Worm (Caenorhabditis elegans) whole organism, L4 larva: Measurements from ENCODE around the gene nhr-54.
A peak's percentile ranks its signal among the peaks of the same experiment; 100 is the strongest.

Experiments used
- D1046.2 ChIP-seq: fragments of 200-800 bp; sonication (Bioruptor generic); IDR thresholded peaks from 2 replicates; pipeline ENCODE4 v1.3.6; 2022; ENCODE audit warnings: missing genetic modification characterization, missing compliant biosample characterization
- F10B5.3 ChIP-seq: sonication (generic microtip); optimal IDR thresholded peaks from 2 replicates; lab custom pipeline; 2016; ENCODE audit warnings: mild to moderate bottlenecking, missing genetic modification characterization, missing compliant biosample characterization
- F49E8.2 ChIP-seq: sonication (generic microtip); optimal IDR thresholded peaks from 2 replicates; lab custom pipeline; 2016; ENCODE audit warnings: missing compliant biosample characterization, mild to moderate bottlenecking, missing genetic modification characterization, borderline replicate concordance
- T26A8.4 ChIP-seq: fragments of 200-800 bp; sonication (Bioruptor generic); IDR thresholded peaks from 2 replicates; pipeline ENCODE4 v1.3.6; 2022; ENCODE audit warnings: missing genetic modification characterization, missing compliant biosample characterization
- Y105C5A.15 ChIP-seq: fragments of 200-800 bp; sonication (Bioruptor generic); IDR thresholded peaks from 2 replicates; pipeline ENCODE4 v1.3.6; 2022; ENCODE audit warnings: missing genetic modification characterization, missing compliant biosample characterization
- ZK337.2 ChIP-seq: fragments of 200-800 bp; sonication (Bioruptor generic); IDR thresholded peaks from 2 replicates; pipeline ENCODE4 v1.3.6; 2022; ENCODE audit warnings: missing genetic modification reagents, missing genetic modification characterization, missing compliant biosample characterization
- ZK546.5 ChIP-seq, 2 experiments: sonication (generic microtip); optimal IDR thresholded peaks; 2 replicates each; lab custom pipeline; 2017; ENCODE audit warnings: missing biosample characterization in 2 of 2, missing genetic modification characterization in 2 of 2
- aly-2 ChIP-seq: sonication (generic microtip); optimal IDR thresholded peaks from 2 replicates; lab custom pipeline; 2018; ENCODE audit warnings: missing biosample characterization, missing genetic modification characterization
- ceh-20 ChIP-seq: fragments of 200-800 bp; sonication (Bioruptor generic); IDR thresholded peaks from 2 replicates; pipeline ENCODE4 v1.3.6; 2022; ENCODE audit warnings: missing genetic modification reagents, missing genetic modification characterization, missing compliant biosample characterization
- ceh-28 ChIP-seq: fragments of 150-350 bp; optimal IDR thresholded peaks from 2 replicates; lab custom pipeline; 2014; ENCODE audit warnings: missing biosample characterization, missing genetic modification reagents, missing genetic modification characterization
- ceh-32 ChIP-seq: sonication (generic microtip); optimal IDR thresholded peaks from 2 replicates; lab custom pipeline; 2016; ENCODE audit warnings: mild to moderate bottlenecking, missing genetic modification characterization, missing compliant biosample characterization; ENCODE audit not compliant: poor library complexity
- ceh-62 ChIP-seq: sonication (generic microtip); optimal IDR thresholded peaks from 2 replicates; lab custom pipeline; 2017; ENCODE audit warnings: missing biosample characterization, missing genetic modification characterization
- ceh-82 ChIP-seq: sonication (generic microtip); optimal IDR thresholded peaks from 2 replicates; lab custom pipeline; 2017; ENCODE audit warnings: missing biosample characterization, missing genetic modification characterization
- cey-2 ChIP-seq: sonication (generic microtip); optimal IDR thresholded peaks from 3 replicates; lab custom pipeline; 2017; ENCODE audit warnings: missing genetic modification characterization, mild to moderate bottlenecking, missing compliant biosample characterization, antibody characterized with exemption, borderline replicate concordance; ENCODE audit not compliant: insufficient read depth
- ctbp-1 ChIP-seq: fragments of 200-800 bp; sonication (Bioruptor generic); IDR thresholded peaks from 2 replicates; pipeline ENCODE4 v1.3.6; 2022; ENCODE audit warnings: missing genetic modification reagents, missing genetic modification characterization, missing compliant biosample characterization
- daf-16 ChIP-seq, 3 experiments: sonication (generic microtip); optimal IDR thresholded peaks; 2 replicates each; lab custom pipeline; 2016 to 2017; ENCODE audit warnings: missing genetic modification characterization in 3 of 3, missing genetic modification reagents in 3 of 3, mild to moderate bottlenecking in 2 of 3, missing compliant biosample characterization in 2 of 3, missing biosample characterization in 1 of 3, moderate library complexity in 1 of 3
- dmd-8 ChIP-seq: fragments of 200-800 bp; sonication (Bioruptor generic); IDR thresholded peaks from 2 replicates; pipeline ENCODE4 v1.3.6; 2022; ENCODE audit warnings: missing genetic modification characterization, missing compliant biosample characterization
- duxl-1 ChIP-seq: sonication (generic microtip); optimal IDR thresholded peaks from 2 replicates; lab custom pipeline; 2016; ENCODE audit warnings: mild to moderate bottlenecking, missing genetic modification characterization, moderate library complexity, missing compliant biosample characterization; ENCODE audit not compliant: poor library complexity
- dve-1 ChIP-seq: sonication (generic microtip); optimal IDR thresholded peaks from 2 replicates; lab custom pipeline; 2017; ENCODE audit warnings: antibody characterized with exemption, mild to moderate bottlenecking, missing genetic modification characterization, missing compliant biosample characterization; ENCODE audit not compliant: insufficient read depth
- hif-1 ChIP-seq, 2 experiments: sonication (generic microtip); optimal IDR thresholded peaks; 2 replicates each; lab custom pipeline; 2016 to 2017; ENCODE audit warnings: missing compliant biosample characterization in 2 of 2, missing genetic modification characterization in 2 of 2, missing genetic modification reagents in 2 of 2, missing genotype in 2 of 2, mild to moderate bottlenecking in 1 of 2
- hlh-11 ChIP-seq: fragments of 200-800 bp; sonication (Bioruptor generic); optimal IDR thresholded peaks from 2 replicates; lab custom pipeline; 2018; ENCODE audit warnings: mild to moderate bottlenecking, missing genetic modification characterization, missing compliant biosample characterization
- hlh-30 ChIP-seq: sonication (generic microtip); optimal IDR thresholded peaks from 2 replicates; lab custom pipeline; 2017; ENCODE audit warnings: antibody characterized with exemption, mild to moderate bottlenecking, missing genetic modification characterization, missing compliant biosample characterization; ENCODE audit not compliant: insufficient read depth
- jun-1 ChIP-seq: fragments of 150-350 bp; optimal IDR thresholded peaks from 2 replicates; lab custom pipeline; 2014; ENCODE audit warnings: missing biosample characterization, missing genetic modification reagents, missing genetic modification characterization
- lin-1 ChIP-seq: fragments of 200-800 bp; sonication (Bioruptor generic); IDR thresholded peaks from 2 replicates; pipeline ENCODE4 v1.3.6; 2022; ENCODE audit warnings: missing genetic modification reagents, missing genetic modification characterization, missing compliant biosample characterization
- lin-13 ChIP-seq: fragments of 150-350 bp; optimal IDR thresholded peaks from 2 replicates; lab custom pipeline; 2014; ENCODE audit warnings: missing biosample characterization, missing genetic modification reagents, missing genetic modification characterization
- lin-38 ChIP-seq: fragments of 200-800 bp; sonication (Bioruptor generic); IDR thresholded peaks from 2 replicates; pipeline ENCODE4 v1.3.6; 2022; ENCODE audit warnings: missing genetic modification reagents, missing genetic modification characterization, missing compliant biosample characterization
- lir-3 ChIP-seq: sonication (generic microtip); optimal IDR thresholded peaks from 2 replicates; lab custom pipeline; 2016; ENCODE audit warnings: mild to moderate bottlenecking, missing genetic modification characterization, missing compliant biosample characterization
- madf-5 ChIP-seq, 2 experiments: fragments of 200-800 bp; sonication (Bioruptor generic); IDR thresholded peaks; 2 replicates each; pipeline ENCODE4 v1.3.6; 2022; ENCODE audit warnings: missing compliant biosample characterization in 2 of 2, missing genetic modification characterization in 2 of 2
- madf-9 ChIP-seq: fragments of 200-800 bp; sonication (Bioruptor generic); conservative IDR thresholded peaks from 2 replicates; pipeline ENCODE4 v1.3.6; 2022; ENCODE audit warnings: missing genetic modification reagents, missing genetic modification characterization, missing compliant biosample characterization
- mdl-1 ChIP-seq, 2 experiments: fragments of 150-350 bp in 1 of 2; sonication (generic microtip) in 1 of 2; optimal IDR thresholded peaks; 2 replicates each; lab custom pipeline; 2014 to 2017; ENCODE audit warnings: missing biosample characterization in 2 of 2, missing genetic modification characterization in 2 of 2
- mxl-2 ChIP-seq: fragments of 200-800 bp; sonication (Bioruptor generic); conservative IDR thresholded peaks from 2 replicates; pipeline ENCODE4 v1.3.6; 2022; ENCODE audit warnings: missing genetic modification reagents, missing genetic modification characterization, missing compliant biosample characterization
- nhr-11 ChIP-seq: fragments of 150-350 bp; optimal IDR thresholded peaks from 2 replicates; lab custom pipeline; 2014; ENCODE audit warnings: missing biosample characterization, missing genetic modification characterization
- nhr-25 ChIP-seq: sonication (generic microtip); optimal IDR thresholded peaks from 2 replicates; lab custom pipeline; 2017; ENCODE audit warnings: missing genetic modification characterization, mild to moderate bottlenecking, missing compliant biosample characterization, antibody characterized with exemption, moderate library complexity, borderline replicate concordance; ENCODE audit not compliant: insufficient read depth
- nhr-41 ChIP-seq: fragments of 200-800 bp; sonication (Bioruptor generic); IDR thresholded peaks from 2 replicates; pipeline ENCODE4 v1.3.6; 2022; ENCODE audit warnings: missing genetic modification reagents, missing genetic modification characterization, missing compliant biosample characterization
- nhr-6 ChIP-seq: fragments of 150-350 bp; optimal IDR thresholded peaks from 2 replicates; lab custom pipeline; 2014; ENCODE audit warnings: missing biosample characterization, missing genetic modification characterization
- nhr-77 ChIP-seq: fragments of 150-350 bp; optimal IDR thresholded peaks from 2 replicates; lab custom pipeline; 2014; ENCODE audit warnings: missing biosample characterization, missing genetic modification characterization
- pqm-1 ChIP-seq: sonication (generic microtip); optimal IDR thresholded peaks from 2 replicates; lab custom pipeline; 2017; ENCODE audit warnings: missing biosample characterization, missing genetic modification characterization
- sdz-12 ChIP-seq: fragments of 200-800 bp; sonication (Bioruptor generic); optimal IDR thresholded peaks from 2 replicates; lab custom pipeline; 2018; ENCODE audit warnings: mild to moderate bottlenecking, missing genetic modification characterization, missing compliant biosample characterization
- skn-1 ChIP-seq: fragments of 150-350 bp; optimal IDR thresholded peaks from 2 replicates; lab custom pipeline; 2014; ENCODE audit warnings: missing biosample characterization, missing genetic modification characterization
- tra-1 ChIP-seq: fragments of 200-800 bp; sonication (Bioruptor generic); IDR thresholded peaks from 2 replicates; pipeline ENCODE4 v1.3.6; 2022; ENCODE audit warnings: missing genetic modification reagents, missing genetic modification characterization, missing compliant biosample characterization
- unc-130 ChIP-seq: sonication (generic microtip); optimal IDR thresholded peaks from 2 replicates; lab custom pipeline; 2016; ENCODE audit warnings: missing genetic modification reagents, missing genetic modification characterization, missing compliant biosample characterization
- unc-39 ChIP-seq: sonication (generic microtip); optimal IDR thresholded peaks from 2 replicates; lab custom pipeline; 2017; ENCODE audit warnings: missing biosample characterization, missing genetic modification characterization
- zag-1 ChIP-seq: fragments of 150-350 bp; optimal IDR thresholded peaks from 2 replicates; lab custom pipeline; 2014; ENCODE audit warnings: missing biosample characterization, missing genetic modification characterization
- zip-11 ChIP-seq: fragments of 200-800 bp; sonication (Bioruptor generic); IDR thresholded peaks from 2 replicates; pipeline ENCODE4 v1.3.6; 2022; ENCODE audit warnings: missing genetic modification characterization, missing compliant biosample characterization
- zip-2 ChIP-seq: fragments of 150-350 bp; optimal IDR thresholded peaks from 2 replicates; lab custom pipeline; 2014; ENCODE audit warnings: missing biosample characterization, missing genetic modification characterization
- ztf-11 ChIP-seq: fragments of 150-350 bp; optimal IDR thresholded peaks from 2 replicates; lab custom pipeline; 2014; ENCODE audit warnings: missing biosample characterization, missing genetic modification characterization

The nhr-54 gene

DNA sequence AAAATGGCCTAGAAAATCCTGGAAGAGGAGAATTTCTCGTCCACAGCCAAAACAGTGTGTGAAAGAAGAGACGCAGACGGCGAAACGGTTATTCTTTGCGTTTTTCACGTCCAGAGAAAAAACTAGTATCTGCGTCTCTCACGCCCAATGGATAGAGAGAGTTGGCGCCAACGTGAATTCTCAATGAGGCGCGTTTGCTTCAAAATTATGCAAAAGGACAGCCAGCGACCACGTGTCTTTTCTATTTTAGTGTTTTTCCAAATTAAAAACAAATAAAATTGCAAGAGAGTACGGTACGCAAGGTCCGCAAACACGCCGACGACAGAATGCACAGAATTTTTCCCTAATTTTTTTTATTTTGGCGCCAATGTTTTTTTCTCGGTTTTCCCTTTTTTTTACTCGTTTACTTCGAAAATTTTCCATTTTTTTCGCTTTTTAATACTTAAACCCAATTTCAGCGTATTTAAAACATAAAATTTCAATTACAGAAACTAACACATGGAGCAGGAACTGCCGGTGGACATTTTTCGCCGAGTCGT is 32.2 kb upstream of the nhr-54 start, which contains the start of gene Y32B12B.2 (continued):
- TF ChIP-seq ZK337.2 (GFP tag; lab: Robert Waterston, UW) (no peak), ceh-32 (no peak), dmd-8 (GFP tag; lab: Robert Waterston, UW) (no peak), unc-39 (tag; lab: Kevin White, UChicago) (no peak), unc-130 (peak; percentile 82), nhr-41 (GFP tag; lab: Robert Waterston, UW) (no peak), hlh-11 (tag; lab: Kevin White, UChicago) (peak; percentile 49), nhr-11 (tag; lab: Kevin White, UChicago) (no peak), duxl-1 (tag; lab: Kevin White, UChicago) (peak; percentile 56), D1046.2 (GFP tag; lab: Robert Waterston, UW) (no peak), lin-38 (GFP tag; lab: Robert Waterston, UW) (peak; percentile 88), ctbp-1 (peak; percentile 36; the same call in 1 of the 2 replicates), daf-16 (GFP tag; optimal IDR thresholded peaks at IDR 0.05; lab: Kevin White, UChicago) (no peak), daf-16 (tag; optimal IDR thresholded peaks at IDR 0.05; lab: Kevin White, UChicago) (no peak), hif-1 (tag; optimal IDR thresholded peaks at IDR 0.05; lab: Kevin White, UChicago) (no peak), tra-1 (no peak), ceh-20 (GFP tag; lab: Robert Waterston, UW) (0 out of 2 replicates have a peak, but pooled peaks have one; percentile 9), nhr-77 (no peak), F10B5.3 (no peak), lin-13 (peak; percentile 36), mxl-2 (GFP tag; lab: Robert Waterston, UW) (no peak), aly-2 (no peak), F49E8.2 (tag; lab: Kevin White, UChicago) (peak; percentile 18), pqm-1 (tag; lab: Kevin White, UChicago) (no peak), zip-2 (tag; lab: Kevin White, UChicago) (no peak), madf-5 (GFP tag; IDR thresholded peaks at IDR 0.05; lab: Robert Waterston, UW) (no peak), lir-3 (tag; lab: Kevin White, UChicago) (no peak), ceh-28 (tag; lab: Kevin White, UChicago) (no peak), mdl-1 (tag; optimal IDR thresholded peaks at IDR 0.05; lab: Kevin White, UChicago) (peak in 1 of 2 experiments; percentile 10), nhr-6 (tag; lab: Kevin White, UChicago) (no peak), zip-11 (GFP tag; lab: Robert Waterston, UW) (no peak), T26A8.4 (GFP tag; lab: Robert Waterston, UW) (0 out of 2 replicates have a peak, but pooled peaks have one; percentile 23), ZK546.5 (tag; optimal IDR thresholded peaks at IDR 0.05; lab: Kevin White, UChicago) (no peak), skn-1 (tag; lab: Kevin White, UChicago) (no peak)

DNA sequence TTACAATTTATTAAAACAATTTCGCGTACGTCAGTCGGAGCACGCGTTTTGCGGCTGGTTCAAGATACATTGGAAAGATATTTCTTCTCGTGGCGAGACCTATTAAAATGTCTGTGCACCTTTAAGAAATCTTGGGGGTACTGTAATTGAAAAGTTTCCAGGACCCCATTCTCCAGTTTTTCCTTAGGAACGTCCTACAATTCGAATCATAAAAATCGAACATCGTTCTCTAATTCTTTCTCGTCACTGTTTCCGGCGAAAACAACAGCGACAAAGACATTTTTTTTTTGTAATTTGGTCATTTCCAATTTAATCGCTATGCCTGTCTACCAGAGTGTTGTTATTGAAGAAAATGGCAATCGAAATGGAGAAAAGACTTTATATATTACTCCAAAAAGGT is 31.0 kb upstream of the nhr-54 start, which contains the start of gene Y32B12B.1:
Gene Y32B12B.1 (plus strand): TSS at position 301 of the 400 bp plus-strand sequence.
- TF ChIP-seq unc-130 (no peak), lin-38 (GFP tag; lab: Robert Waterston, UW) (no peak), nhr-41 (GFP tag; lab: Robert Waterston, UW) (no peak), sdz-12 (GFP tag; lab: Kevin White, UChicago) (no peak), pqm-1 (tag; lab: Kevin White, UChicago) (no peak), cey-2 (no peak), Y105C5A.15 (GFP tag; lab: Robert Waterston, UW) (no peak), hlh-30 (tag; lab: Kevin White, UChicago) (no peak), ceh-32 (no peak)

DNA sequence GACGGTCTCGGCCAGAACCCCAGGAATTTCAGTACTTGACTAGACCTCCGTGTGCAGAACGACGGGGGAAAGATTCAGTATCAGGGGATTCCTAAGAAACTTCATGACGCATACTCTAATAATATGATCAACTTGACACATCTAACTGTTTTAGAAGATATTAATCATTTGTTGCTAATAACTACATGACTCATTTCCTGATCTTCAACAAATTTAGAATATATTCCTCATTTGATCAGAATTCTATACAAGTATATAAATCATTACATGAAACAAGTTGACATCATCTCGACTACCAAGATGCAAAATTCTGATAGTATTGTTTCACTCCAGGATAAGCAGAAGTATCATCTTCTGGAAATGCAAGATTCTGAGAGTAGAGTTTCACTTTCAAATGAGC is 29.4 kb upstream of the nhr-54 start, which contains the start of gene Y32B12B.8:
Gene Y32B12B.8 (plus strand): TSS at position 301 of the 400 bp plus-strand sequence.
- TF ChIP-seq lin-1 (GFP tag; lab: Robert Waterston, UW) (no peak), dve-1 (no peak), ceh-62 (tag; lab: Kevin White, UChicago) (no peak), lir-3 (tag; lab: Kevin White, UChicago) (no peak), ztf-11 (no peak), ceh-82 (no peak), cey-2 (no peak), zag-1 (tag; lab: Kevin White, UChicago) (no peak), jun-1 (tag; lab: Kevin White, UChicago) (no peak), nhr-41 (GFP tag; lab: Robert Waterston, UW) (no peak), dmd-8 (GFP tag; lab: Robert Waterston, UW) (no peak), madf-9 (no peak), sdz-12 (GFP tag; lab: Kevin White, UChicago) (no peak), nhr-11 (tag; lab: Kevin White, UChicago) (no peak), nhr-25 (tag; lab: Kevin White, UChicago) (no peak), pqm-1 (tag; lab: Kevin White, UChicago) (no peak), unc-39 (tag; lab: Kevin White, UChicago) (no peak)
